In the genomic region with DNA sequence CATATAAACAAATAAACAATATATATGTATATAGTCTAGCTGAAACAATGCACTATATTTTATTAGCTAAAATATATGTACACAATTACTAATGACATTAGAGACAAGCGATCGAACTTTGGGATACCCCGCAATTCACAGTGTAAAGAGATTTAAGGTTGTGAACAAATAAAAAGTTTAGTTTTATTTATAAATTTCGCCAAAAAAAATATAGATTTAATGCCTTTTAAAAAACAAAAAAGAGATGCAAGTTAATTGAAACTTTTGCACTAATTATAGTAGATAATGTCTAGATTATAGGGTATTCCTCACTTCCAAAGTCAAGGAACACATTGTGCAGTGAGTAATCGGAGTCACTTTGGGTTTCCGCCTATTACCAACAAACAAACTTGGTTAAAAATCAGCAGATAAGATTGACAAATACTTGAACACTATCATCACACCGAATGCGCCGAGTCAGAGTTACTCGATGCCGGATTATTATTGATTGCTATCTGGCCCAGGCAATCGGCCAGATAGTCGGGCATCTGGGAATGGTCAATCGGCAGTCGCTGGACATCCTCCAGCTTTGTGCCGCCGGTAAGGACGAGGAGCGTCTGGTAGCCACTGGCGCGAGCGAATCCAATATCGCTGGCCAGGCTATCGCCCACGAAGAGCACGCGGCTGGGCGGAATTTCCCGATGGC, we compare ENCODE assay signal across 3 fruit fly cellular contexts.
TF ChIP-seq lines count a peak whose summit lies in the region.

No protein-coding gene starts in this region.

- TF ChIP-seq CTCF in whole organism, embryonic (GFP tag; optimal IDR thresholded peaks at IDR 0.05; lab: Kevin White, UChicago) = no peak

TF ChIP-seq in whole organism, adult, 20 proteins besides CTCF, POLR2A, EP300 and RAD21:
- TF ChIP-seq cic (GFP tag; optimal IDR thresholded peaks at IDR 0.05; lab: Kevin White, UChicago) (no peak), CG11617 (GFP tag; optimal IDR thresholded peaks at IDR 0.05; lab: Kevin White, UChicago) (peak; percentile 3), CG7101 (tag; optimal IDR thresholded peaks at IDR 0.05; lab: Kevin White, UChicago) (peak; percentile 35)

TF ChIP-seq in whole organism, embryonic, 481 proteins besides CTCF, POLR2A, EP300 and RAD21:
- TF ChIP-seq dimm (GFP tag; IDR thresholded peaks at IDR 0.05; lab: Robert Waterston, UW) (no peak), mirr (GFP tag; optimal IDR thresholded peaks at IDR 0.05; lab: Kevin White, UChicago) (peak; percentile 30), grn (GFP tag; optimal IDR thresholded peaks at IDR 0.05; lab: Kevin White, UChicago) (peak; percentile 96), CG7357 (GFP tag; IDR thresholded peaks at IDR 0.05; lab: Robert Waterston, UW) (no peak), D19B (GFP tag; optimal IDR thresholded peaks at IDR 0.05; lab: Kevin White, UChicago) (peak; percentile 95), Atf6 (GFP tag; IDR thresholded peaks at IDR 0.05; lab: Robert Waterston, UW) (0 out of 2 replicates have a peak, but pooled peaks have one; percentile 6), Ets65A (GFP tag; lab: Kevin White, UChicago) (peak; percentile 69), org-1 (GFP tag; optimal IDR thresholded peaks at IDR 0.05; lab: Kevin White, UChicago) (no peak), row (GFP tag; IDR thresholded peaks at IDR 0.05; lab: Robert Waterston, UW) (peak; percentile 73), exex (tag; optimal IDR thresholded peaks at IDR 0.05; lab: Kevin White, UChicago) (peak; percentile 64), kni (GFP tag; optimal IDR thresholded peaks at IDR 0.05; lab: Kevin White, UChicago) (no peak), pan (optimal IDR thresholded peaks at IDR 0.05; lab: Kevin White, UChicago) (no peak), pan (GFP tag; optimal IDR thresholded peaks at IDR 0.05 in 1 of 2, IDR thresholded peaks at IDR 0.05 in 1 of 2) (peak in 1 of 2 experiments; percentile 8), Oaz (GFP tag; IDR thresholded peaks at IDR 0.05; lab: Robert Waterston, UW) (no peak), Trl (optimal IDR thresholded peaks at IDR 0.05; lab: Kevin White, UChicago) (no peak), Trl (GFP tag; optimal IDR thresholded peaks at IDR 0.05; lab: Kevin White, UChicago) (no peak), sug (tag; optimal IDR thresholded peaks at IDR 0.05; lab: Kevin White, UChicago) (peak; percentile 38), BtbVII (GFP tag; optimal IDR thresholded peaks at IDR 0.05; lab: Kevin White, UChicago) (no peak), YL-1 (GFP tag; optimal IDR thresholded peaks at IDR 0.05; lab: Kevin White, UChicago) (no peak)

TF ChIP-seq in whole organism, prepupa, 60 proteins besides CTCF, POLR2A, EP300 and RAD21:
- no peak for TF ChIP-seq CG34406 (GFP tag; optimal IDR thresholded peaks at IDR 0.05; lab: Kevin White, UChicago)
- TF ChIP-seq Eip78C (GFP tag; lab: Kevin White, UChicago) = peak; percentile 34
- TF ChIP-seq eg (GFP tag; IDR thresholded peaks at IDR 0.05; lab: Robert Waterston, UW) = no peak
- no peak for TF ChIP-seq CG31627 (GFP tag; optimal IDR thresholded peaks at IDR 0.05; lab: Kevin White, UChicago)
